Worm (Caenorhabditis elegans): ENCODE measurements around the gene F14H3.15.

Gene F14H3.15

ce11 chrV:16080039-16080438, 20.0 kb upstream of the F14H3.15 start:
- no peak for TF ChIP-seq fkh-3 (tag; optimal IDR thresholded peaks at IDR 0.05)
- TF ChIP-seq lin-26 (GFP tag; IDR thresholded peaks at IDR 0.05), result no peak
- peak; percentile 34 for TF ChIP-seq nhr-80 (tag; optimal IDR thresholded peaks at IDR 0.05)
- no peak for TF ChIP-seq nhr-179 (tag; optimal IDR thresholded peaks at IDR 0.05)

DNA sequence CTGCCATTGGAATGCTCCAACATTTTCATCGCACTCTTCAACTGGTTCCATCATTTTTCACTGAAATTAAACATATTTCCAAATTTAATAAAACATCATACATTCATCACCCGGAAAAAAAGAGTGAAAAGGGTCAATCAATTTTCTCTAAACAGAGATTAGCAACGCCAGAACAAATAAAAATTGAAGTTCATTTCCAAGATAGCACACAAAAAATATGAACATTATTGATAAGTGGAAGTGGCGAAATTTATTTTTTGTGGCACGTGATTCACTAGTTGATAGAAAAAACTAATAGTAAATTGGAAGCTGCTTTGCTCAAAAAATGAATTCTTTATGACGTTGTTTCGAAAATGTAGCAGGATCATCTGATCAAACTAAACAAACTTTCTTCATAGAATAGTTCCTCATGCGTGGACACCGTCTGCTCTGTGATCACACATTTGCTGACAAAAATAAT, 15.2 kb upstream of the F14H3.15 start, which contains the start of the genes F14H3.12 and srj-29:
Gene F14H3.12 (minus strand): TSS at position 74 of the 460 bp plus-strand sequence.
Gene srj-29 (plus strand): TSS at position 410 of the 460 bp plus-strand sequence.
- TF ChIP-seq cebp-1 (GFP tag; IDR thresholded peaks at IDR 0.05) (peak; percentile 32; the same call in 1 of the 2 replicates), cebp-1 (tag; optimal IDR thresholded peaks at IDR 0.05) (no peak), nhr-80 (tag; optimal IDR thresholded peaks at IDR 0.05) (peak; percentile 76), egl-44 (GFP tag; IDR thresholded peaks at IDR 0.05) (no peak)

DNA sequence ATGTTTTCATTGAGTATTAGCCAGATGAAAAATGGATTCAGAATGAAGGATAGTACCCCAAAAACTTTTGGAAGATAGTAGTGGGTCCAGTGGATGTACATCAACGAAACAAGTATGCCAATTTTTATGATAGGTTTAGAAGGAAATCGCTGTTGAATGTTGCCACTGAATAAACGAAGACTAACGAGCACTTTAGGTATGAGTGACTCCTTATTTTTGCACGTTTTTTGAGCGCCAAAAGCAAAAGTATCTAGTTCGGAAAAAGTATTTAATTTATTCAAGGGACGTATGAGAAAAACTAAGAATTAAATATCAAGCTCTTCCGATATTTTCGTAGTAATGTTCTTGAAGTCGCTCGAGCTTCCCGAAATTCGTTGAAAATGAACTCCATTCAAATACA, 13.8 kb upstream of the F14H3.15 start, which contains the start of gene srj-10:
Gene srj-10 (minus strand): TSS at position 101 of the 400 bp plus-strand sequence.
- no peak for TF ChIP-seq fkh-3 (tag; optimal IDR thresholded peaks at IDR 0.05)
- no peak for TF ChIP-seq lin-40 (tag; optimal IDR thresholded peaks at IDR 0.05)
- no peak for TF ChIP-seq lir-1 (GFP tag; conservative IDR thresholded peaks at IDR 0.05)
- TF ChIP-seq attf-3 (GFP tag; conservative IDR thresholded peaks at IDR 0.05), result no peak
- no peak for TF ChIP-seq lag-1 (GFP tag; IDR thresholded peaks at IDR 0.05)
- no peak for TF ChIP-seq zfh-2 (GFP tag; conservative IDR thresholded peaks at IDR 0.05)
- TF ChIP-seq F22D6.2 (tag; optimal IDR thresholded peaks at IDR 0.05), result no peak
- no peak for TF ChIP-seq snpc-1.3 (tag; optimal IDR thresholded peaks at IDR 0.05; ENCODE audit: insufficient read depth)

DNA sequence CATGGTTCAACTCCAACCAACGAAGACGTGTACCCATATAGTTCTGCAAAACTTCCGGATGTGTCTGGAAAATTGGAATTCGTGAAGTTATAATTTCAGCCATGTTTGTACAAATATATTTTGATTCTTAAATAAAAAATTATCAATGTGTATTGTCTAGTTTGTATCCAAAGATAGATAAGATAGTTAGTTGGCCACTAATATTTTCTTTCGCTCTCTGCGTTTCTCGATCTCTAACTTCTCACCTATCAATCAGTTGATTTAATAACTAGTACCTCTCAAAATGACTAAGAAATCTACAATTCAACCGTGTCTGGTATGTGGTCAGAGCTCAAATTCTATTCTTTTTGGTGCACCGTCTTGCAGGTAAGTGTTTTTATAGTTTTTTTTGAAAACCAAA, 11.1 kb upstream of the F14H3.15 start, which contains the start of gene nhr-176:
Gene nhr-176 (plus strand): TSS at position 159 of the 400 bp plus-strand sequence.
- no peak for TF ChIP-seq F57C9.4 (tag; optimal IDR thresholded peaks at IDR 0.05)
- TF ChIP-seq nhr-80 (tag; optimal IDR thresholded peaks at IDR 0.05), result peak; percentile 38

DNA sequence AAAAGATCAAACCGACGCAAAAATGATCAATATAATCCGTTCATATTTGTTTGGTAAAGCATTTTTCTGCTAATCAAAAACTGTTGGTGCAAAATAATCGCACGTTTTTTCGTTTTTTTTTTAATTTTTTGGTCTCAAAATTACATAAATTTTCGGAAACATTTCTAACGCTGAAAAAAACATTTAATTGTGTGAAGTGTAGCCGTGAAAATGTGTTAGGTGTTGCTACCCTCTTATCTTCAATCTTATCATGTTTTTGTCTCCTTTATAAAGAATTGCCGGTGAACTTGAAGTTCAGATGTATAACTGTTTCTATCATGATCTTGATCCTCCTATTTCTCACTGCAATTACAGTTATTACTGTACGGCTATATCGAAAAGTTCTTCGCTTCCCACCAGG, 8.9 kb upstream of the F14H3.15 start, which contains the start of gene cyp-35D1:
Gene cyp-35D1 (plus strand): TSS at position 301 of the 400 bp plus-strand sequence.
- TF ChIP-seq ZK185.1 (tag; optimal IDR thresholded peaks at IDR 0.05; ENCODE audit: poor library complexity, severe bottlenecking), result no peak
- no peak for TF ChIP-seq egrh-3 (GFP tag; IDR thresholded peaks at IDR 0.05)
- TF ChIP-seq lag-1 (GFP tag; IDR thresholded peaks at IDR 0.05), result no peak
- TF ChIP-seq bed-1 (GFP tag; IDR thresholded peaks at IDR 0.05), result no peak
- TF ChIP-seq ets-4 (GFP tag; optimal IDR thresholded peaks at IDR 0.05), result no peak
- no peak for TF ChIP-seq ceh-27 (GFP tag; optimal IDR thresholded peaks at IDR 0.05)
- TF ChIP-seq mcd-1 (GFP tag; IDR thresholded peaks at IDR 0.05), result no peak
- TF ChIP-seq hsf-1 (GFP tag; IDR thresholded peaks at IDR 0.05), result no peak
- TF ChIP-seq ceh-58 (GFP tag; IDR thresholded peaks at IDR 0.05), result no peak
- TF ChIP-seq F39B2.1 (GFP tag; IDR thresholded peaks at IDR 0.05), result no peak
- TF ChIP-seq hmg-1.2 (GFP tag; IDR thresholded peaks at IDR 0.05), result no peak
- TF ChIP-seq ceh-91 (GFP tag; IDR thresholded peaks at IDR 0.05), result no peak
- no peak for TF ChIP-seq tbp1 (GFP tag; optimal IDR thresholded peaks at IDR 0.05)
- TF ChIP-seq lin-40 (tag; optimal IDR thresholded peaks at IDR 0.05), result no peak
- TF ChIP-seq rec-8 (tag; optimal IDR thresholded peaks at IDR 0.05), result no peak
- TF ChIP-seq ceh-100 (GFP tag; IDR thresholded peaks at IDR 0.05), result no peak
- no peak for TF ChIP-seq Y53G8AR.9 (GFP tag; conservative IDR thresholded peaks at IDR 0.05)
- no peak for TF ChIP-seq lsl-1 (GFP tag; optimal IDR thresholded peaks at IDR 0.05)
- no peak for TF ChIP-seq egl-18 (GFP tag; IDR thresholded peaks at IDR 0.05)
